Fruit fly (Drosophila melanogaster) whole organism, wandering third instar larva: Measurements from ENCODE around the gene CG31380.
A peak's percentile ranks its signal among the peaks of the same experiment; 100 is the strongest.

Experiments used
- CG9705 ChIP-seq: fragments of 200-800 bp; sonication (Bioruptor generic); optimal IDR thresholded peaks from 2 replicates; lab custom pipeline; 2018; ENCODE audit warnings: missing biosample characterization, mild to moderate bottlenecking, missing genetic modification characterization
- HLH106 ChIP-seq: fragments of 200-800 bp; optimal IDR thresholded peaks from 3 replicates; lab custom pipeline; 2019; ENCODE audit warnings: missing biosample characterization, mild to moderate bottlenecking, missing genetic modification characterization, moderate library complexity
- Mio ChIP-seq: sonication (Bioruptor generic); optimal IDR thresholded peaks from 2 replicates; lab custom pipeline; 2016; ENCODE audit warnings: missing biosample characterization, missing genetic modification characterization
- Vsx2 ChIP-seq: fragments of 200-300, 225-300 bp; sonication (Bioruptor generic); optimal IDR thresholded peaks from 2 replicates; lab custom pipeline; 2018; ENCODE audit warnings: missing biosample characterization, missing genetic modification characterization; ENCODE audit not compliant: partially characterized antibody
- h ChIP-seq: fragments of 200-800 bp; sonication (Bioruptor generic); optimal IDR thresholded peaks from 3 replicates; lab custom pipeline; 2016; ENCODE audit warnings: missing biosample characterization, mild to moderate bottlenecking, missing genetic modification characterization
- psq ChIP-seq: fragments of 200-800 bp; sonication (Bioruptor generic); optimal IDR thresholded peaks from 3 replicates; lab custom pipeline; 2017; ENCODE audit warnings: missing biosample characterization, mild to moderate bottlenecking, missing genetic modification characterization, moderate library complexity

DNA sequence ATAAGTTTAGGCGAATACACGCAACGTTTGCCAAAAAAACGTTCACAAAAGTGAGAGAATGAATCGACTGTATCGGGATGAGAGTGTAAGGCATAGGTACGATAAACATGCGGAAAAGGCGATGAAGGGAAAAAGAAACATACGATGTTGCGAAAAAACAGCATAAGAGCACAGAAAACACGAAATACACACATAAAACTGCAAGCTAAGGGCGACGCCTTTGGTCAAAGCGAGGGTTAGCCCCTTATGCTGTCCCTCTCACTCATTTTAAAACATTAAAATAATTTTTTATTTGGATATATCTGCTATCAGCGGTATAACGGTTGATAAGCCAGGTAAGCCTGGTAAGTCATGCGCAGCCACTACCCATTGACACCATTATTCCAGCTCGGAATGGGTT is 49.5 kb downstream of the CG31380 start:
- TF ChIP-seq Vsx2 (GFP tag; lab: Kevin White, UChicago), result no peak
- no peak for TF ChIP-seq h (GFP tag; lab: Kevin White, UChicago)
- peak; percentile 78 for TF ChIP-seq psq (GFP tag; lab: Kevin White, UChicago)
- no peak for TF ChIP-seq HLH106 (tag; lab: Kevin White, UChicago)
- TF ChIP-seq CG9705 (GFP tag; lab: Kevin White, UChicago), result no peak
- TF ChIP-seq Mio (GFP tag; lab: Kevin White, UChicago), result no peak
